In genomic region chrV:19217104-19217503, ce11 we compare ENCODE assay signal across 4 worm cellular contexts.
A peak's percentile ranks its signal among the peaks of the same experiment; 100 is the strongest.
TF ChIP-seq lines count a peak whose summit lies in the region.

Gene srr-2, minus strand, starts transcription at chrV:19217176.

TF ChIP-seq in whole organism, L1 larva, 84 proteins besides CTCF, POLR2A, EP300 and RAD21:
- TF ChIP-seq nhr-76 (tag; optimal IDR thresholded peaks at IDR 0.05; lab: Kevin White, UChicago) (no peak), lin-13 (GFP tag; optimal IDR thresholded peaks at IDR 0.05; lab: Kevin White, UChicago) (no peak), unc-30 (tag; optimal IDR thresholded peaks at IDR 0.05; lab: Kevin White, UChicago) (no peak), rnt-1 (tag; optimal IDR thresholded peaks at IDR 0.05; lab: Kevin White, UChicago) (no peak), hlh-17 (GFP tag; optimal IDR thresholded peaks at IDR 0.05; lab: Kevin White, UChicago; ENCODE audit: borderline replicate concordance) (no peak), mdl-1 (tag; optimal IDR thresholded peaks at IDR 0.05; lab: Kevin White, UChicago) (no peak), lin-35 (GFP tag; optimal IDR thresholded peaks at IDR 0.05; lab: Kevin White, UChicago) (no peak), isw-1 (GFP tag; IDR thresholded peaks at IDR 0.05; lab: Robert Waterston, UW) (no peak), elt-2 (tag; optimal IDR thresholded peaks at IDR 0.05; lab: Kevin White, UChicago) (peak; percentile 17)

TF ChIP-seq in whole organism, L2 larva, 48 proteins besides CTCF, POLR2A, EP300 and RAD21:
- TF ChIP-seq fos-1 (tag; optimal IDR thresholded peaks at IDR 0.05; lab: Kevin White, UChicago) (peak; percentile 93), lin-13 (GFP tag; optimal IDR thresholded peaks at IDR 0.05; lab: Kevin White, UChicago) (no peak)

TF ChIP-seq in whole organism, L3 larva, 47 proteins besides CTCF, POLR2A, EP300 and RAD21:
- no peak for TF ChIP-seq nhr-43 (tag; optimal IDR thresholded peaks at IDR 0.05; lab: Kevin White, UChicago; ENCODE audit: poor library complexity, severe bottlenecking)
- no peak for TF ChIP-seq lin-15B (tag; optimal IDR thresholded peaks at IDR 0.05; lab: Kevin White, UChicago)
- no peak for TF ChIP-seq nhr-76 (tag; optimal IDR thresholded peaks at IDR 0.05; lab: Kevin White, UChicago)
- TF ChIP-seq elt-2 (tag; optimal IDR thresholded peaks at IDR 0.05; lab: Kevin White, UChicago) = peak; percentile 59
- peak; percentile 56 for TF ChIP-seq pqm-1 (tag; optimal IDR thresholded peaks at IDR 0.05; lab: Kevin White, UChicago)
- TF ChIP-seq pha-4 (tag; optimal IDR thresholded peaks at IDR 0.05; lab: Kevin White, UChicago) = peak; percentile 47
- TF ChIP-seq tbx-2 (tag; optimal IDR thresholded peaks at IDR 0.05; lab: Kevin White, UChicago) = no peak
- no peak for TF ChIP-seq fkh-10 (GFP tag; optimal IDR thresholded peaks at IDR 0.05; lab: Kevin White, UChicago)
- no peak for TF ChIP-seq nhr-25 (tag; optimal IDR thresholded peaks at IDR 0.05; lab: Kevin White, UChicago)

TF ChIP-seq in whole organism, L4 larva, 104 proteins besides CTCF, POLR2A, EP300 and RAD21:
- TF ChIP-seq nhr-28 (tag; optimal IDR thresholded peaks at IDR 0.05; lab: Kevin White, UChicago) (no peak), rbr-2 (tag; optimal IDR thresholded peaks at IDR 0.05; lab: Kevin White, UChicago) (no peak), ztf-7 (tag; optimal IDR thresholded peaks at IDR 0.05; lab: Kevin White, UChicago) (no peak), duxl-1 (tag; optimal IDR thresholded peaks at IDR 0.05; lab: Kevin White, UChicago; ENCODE audit: poor library complexity) (no peak), daf-16 (GFP tag; optimal IDR thresholded peaks at IDR 0.05; lab: Kevin White, UChicago) (no peak), daf-16 (tag; optimal IDR thresholded peaks at IDR 0.05; lab: Kevin White, UChicago) (no peak), dmd-6 (GFP tag; IDR thresholded peaks at IDR 0.05; lab: Robert Waterston, UW) (peak; percentile 44; the same call in 1 of the 2 replicates), lsy-2 (tag; optimal IDR thresholded peaks at IDR 0.05; lab: Kevin White, UChicago) (no peak), Y75B8A.6 (GFP tag; IDR thresholded peaks at IDR 0.05; lab: Robert Waterston, UW) (no peak), nhr-237 (tag; optimal IDR thresholded peaks at IDR 0.05; lab: Kevin White, UChicago) (no peak), zip-2 (tag; optimal IDR thresholded peaks at IDR 0.05; lab: Kevin White, UChicago) (no peak), pqm-1 (tag; optimal IDR thresholded peaks at IDR 0.05; lab: Kevin White, UChicago) (peak; percentile 33), nhr-41 (GFP tag; IDR thresholded peaks at IDR 0.05; lab: Robert Waterston, UW) (no peak)

Comparison
In these comparisons a context has a peak if more than half of its experiments do, and no peak if none do; other contexts are left out.
1. Of the 29 proteins assayed by ChIP-seq in both whole organism, L4 larva and whole organism, L1 larva: peak only in whole organism, L4 larva: pqm-1; only in whole organism, L1 larva: none; in both: none; in neither: 28.